Fruit fly (Drosophila melanogaster) whole organism, pupa: ENCODE measurements around the gene Atet.

Source experiments
- CG10348 ChIP-seq: fragments of 200-800 bp; sonication (Bioruptor generic); IDR thresholded peaks from 2 replicates; pipeline ENCODE4 v1.3.6; 2022; ENCODE audit warnings: missing biosample characterization, missing genetic modification characterization
- CG12605 ChIP-seq: fragments of 200-800 bp; sonication (Bioruptor generic); IDR thresholded peaks from 2 replicates; pipeline ENCODE4 v1.3.6; 2022; ENCODE audit warnings: missing biosample characterization, missing genetic modification characterization
- CG13204 ChIP-seq: fragments of 200-800 bp; sonication (Bioruptor generic); optimal IDR thresholded peaks from 2 replicates; lab custom pipeline; 2018; ENCODE audit warnings: missing biosample characterization, mild to moderate bottlenecking, missing genetic modification characterization, moderate library complexity
- CG14655 ChIP-seq: fragments of 200-800 bp; sonication (Bioruptor generic); optimal IDR thresholded peaks from 3 replicates; lab custom pipeline; 2017; ENCODE audit warnings: mild to moderate bottlenecking, missing biosample characterization, missing genetic modification reagents, missing genetic modification characterization
- CG15710 ChIP-seq: fragments of 200-800 bp; sonication (Bioruptor generic); optimal IDR thresholded peaks from 2 replicates; lab custom pipeline; 2018; ENCODE audit warnings: missing biosample characterization, mild to moderate bottlenecking, missing genetic modification characterization, moderate library complexity
- CG17806 ChIP-seq: fragments of 200-800 bp; sonication (Bioruptor generic); optimal IDR thresholded peaks from 2 replicates; lab custom pipeline; 2018; ENCODE audit warnings: missing biosample characterization, mild to moderate bottlenecking, missing genetic modification characterization, moderate library complexity
- CG32121 ChIP-seq: fragments of 200-800 bp; sonication (Bioruptor generic); IDR thresholded peaks from 2 replicates; pipeline ENCODE4 v1.3.6; 2022; ENCODE audit warnings: missing biosample characterization, missing genetic modification characterization
- CG34367 ChIP-seq: fragments of 200-800 bp; sonication (Bioruptor generic); optimal IDR thresholded peaks from 2 replicates; lab custom pipeline; 2018; ENCODE audit warnings: missing biosample characterization, mild to moderate bottlenecking, missing genetic modification characterization
- CG4496 ChIP-seq: fragments of 200-800 bp; sonication (Bioruptor generic); IDR thresholded peaks from 3 replicates; pipeline ENCODE4 v1.3.6; 2022; ENCODE audit warnings: missing biosample characterization, missing genetic modification characterization
- CG8159 ChIP-seq: fragments of 200-800 bp; sonication (Bioruptor generic); optimal IDR thresholded peaks from 3 replicates; lab custom pipeline; 2018; ENCODE audit warnings: missing biosample characterization, mild to moderate bottlenecking, missing genetic modification characterization, moderate library complexity
- CG8301 ChIP-seq: fragments of 200-800 bp; sonication (Bioruptor generic); optimal IDR thresholded peaks from 2 replicates; lab custom pipeline; 2018; ENCODE audit warnings: missing biosample characterization, mild to moderate bottlenecking, missing genetic modification characterization
- CG9948 ChIP-seq: fragments of 200-800 bp; sonication (Bioruptor generic); optimal IDR thresholded peaks from 2 replicates; lab custom pipeline; 2018; ENCODE audit warnings: missing biosample characterization, mild to moderate bottlenecking, missing genetic modification characterization, moderate library complexity
- D1 ChIP-seq: fragments of 200-800 bp; sonication (Bioruptor generic); optimal IDR thresholded peaks from 2 replicates; lab custom pipeline; 2018; ENCODE audit warnings: missing biosample characterization, mild to moderate bottlenecking, missing genetic modification characterization, moderate library complexity
- EcR ChIP-seq: fragments of 200-800 bp; sonication (Bioruptor generic); optimal IDR thresholded peaks from 3 replicates; lab custom pipeline; 2019; ENCODE audit warnings: missing biosample characterization, missing genetic modification characterization, mild to moderate bottlenecking, moderate library complexity, missing genetic modification reagents
- Ets98B ChIP-seq: fragments of 200-800 bp; sonication (Bioruptor generic); IDR thresholded peaks from 2 replicates; pipeline ENCODE4 v1.3.6; 2022; ENCODE audit warnings: missing biosample characterization, missing genetic modification characterization
- Pif1A ChIP-seq: fragments of 200-800 bp; sonication (Bioruptor generic); optimal IDR thresholded peaks from 3 replicates; lab custom pipeline; 2016; ENCODE audit warnings: missing biosample characterization, missing genetic modification characterization
- Pif1B ChIP-seq: fragments of 200-800 bp; sonication (Bioruptor generic); optimal IDR thresholded peaks from 3 replicates; lab custom pipeline; 2016; ENCODE audit warnings: missing biosample characterization, missing genetic modification characterization
- Snoo ChIP-seq: fragments of 200-800 bp; sonication (Bioruptor generic); optimal IDR thresholded peaks from 3 replicates; lab custom pipeline; 2017; ENCODE audit warnings: missing biosample characterization, mild to moderate bottlenecking, missing genetic modification characterization, inconsistent platforms
- fd96Ca ChIP-seq: fragments of 200-800 bp; sonication (Bioruptor generic); IDR thresholded peaks from 3 replicates; pipeline ENCODE4 v1.3.6; 2022; ENCODE audit warnings: missing biosample characterization, missing genetic modification characterization
- gl ChIP-seq: fragments of 200-800 bp; sonication (Bioruptor generic); optimal IDR thresholded peaks from 2 replicates; lab custom pipeline; 2018; ENCODE audit warnings: missing biosample characterization, mild to moderate bottlenecking, missing genetic modification characterization
- rn ChIP-seq: fragments of 200-800 bp; sonication (Bioruptor generic); IDR thresholded peaks from 2 replicates; pipeline ENCODE4 v1.3.6; 2022; ENCODE audit warnings: missing biosample characterization, missing genetic modification characterization

The Atet gene

DNA sequence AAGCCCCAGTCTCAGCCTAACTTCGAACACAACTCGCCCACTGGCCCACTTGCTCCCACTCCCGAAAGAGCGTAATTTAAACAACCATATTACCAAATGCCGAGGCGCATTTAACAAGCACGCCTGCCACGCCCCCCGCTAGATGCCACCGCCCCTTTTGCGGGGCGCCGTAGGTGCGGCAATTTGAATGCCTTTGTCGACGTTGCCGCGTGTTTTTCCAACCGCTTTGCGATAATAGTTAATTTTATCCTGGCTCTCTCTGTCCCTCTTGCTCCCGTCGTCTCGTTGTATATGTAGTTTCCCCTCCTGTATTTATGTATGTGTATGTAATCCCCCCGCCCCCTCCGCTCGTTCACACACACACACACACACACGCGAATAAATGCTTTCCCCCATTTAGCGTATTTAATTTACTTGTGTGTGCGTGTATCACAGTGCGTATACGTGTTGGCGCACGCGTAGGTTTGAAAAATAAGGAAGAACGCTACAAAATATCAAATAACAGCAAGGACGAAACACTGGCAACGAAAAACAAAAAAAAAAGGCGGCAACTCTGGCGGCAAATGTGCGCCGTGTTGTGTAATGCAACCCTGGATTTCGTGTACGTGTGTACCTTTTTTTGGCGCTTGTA, 23.6 kb upstream of the Atet start:
- TF ChIP-seq CG34367 (tag; lab: Kevin White, UChicago) = no peak
- no peak for TF ChIP-seq gl (tag; lab: Kevin White, UChicago)
- TF ChIP-seq D1 (tag; lab: Kevin White, UChicago) = no peak
- no peak for TF ChIP-seq rn (GFP tag; lab: Robert Waterston, UW)
- no peak for TF ChIP-seq CG12605 (GFP tag; lab: Robert Waterston, UW)
- no peak for TF ChIP-seq EcR (GFP tag; lab: Kevin White, UChicago)
- TF ChIP-seq CG13204 (GFP tag; lab: Kevin White, UChicago) = no peak
- TF ChIP-seq CG8159 (tag; lab: Kevin White, UChicago) = no peak
- no peak for TF ChIP-seq Snoo (tag; lab: Kevin White, UChicago)
- no peak for TF ChIP-seq CG15710 (tag; lab: Kevin White, UChicago)
- TF ChIP-seq CG14655 (GFP tag; lab: Kevin White, UChicago) = no peak
- TF ChIP-seq Pif1B (GFP tag; lab: Kevin White, UChicago) = no peak
- no peak for TF ChIP-seq CG8301
- no peak for TF ChIP-seq CG17806 (tag; lab: Kevin White, UChicago)
- TF ChIP-seq CG10348 = no peak
- TF ChIP-seq CG9948 (tag; lab: Kevin White, UChicago) = no peak

DNA sequence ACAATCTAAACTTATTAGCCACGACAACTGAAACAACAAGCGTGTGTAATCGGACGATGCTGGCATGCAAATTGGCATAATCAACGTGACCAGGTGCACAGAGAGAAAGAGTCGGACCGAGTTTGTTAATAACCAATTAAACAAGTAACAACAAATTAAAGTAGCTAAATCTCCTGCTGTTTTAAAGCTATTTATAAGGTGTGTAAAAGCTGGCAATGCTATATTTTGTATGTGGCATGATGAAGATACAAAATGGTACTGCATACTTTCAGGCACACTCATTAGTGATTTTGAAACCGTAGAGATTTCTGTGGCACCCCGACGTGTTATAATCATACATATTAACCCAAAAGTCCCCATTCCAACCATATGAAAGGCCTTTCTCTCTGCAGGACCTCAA, 15.8 kb upstream of the Atet start:
- TF ChIP-seq CG8301 (no peak), EcR (GFP tag; lab: Kevin White, UChicago) (no peak), D1 (tag; lab: Kevin White, UChicago) (no peak), CG4496 (GFP tag; lab: Robert Waterston, UW) (no peak), Pif1B (GFP tag; lab: Kevin White, UChicago) (no peak), CG10348 (no peak)

DNA sequence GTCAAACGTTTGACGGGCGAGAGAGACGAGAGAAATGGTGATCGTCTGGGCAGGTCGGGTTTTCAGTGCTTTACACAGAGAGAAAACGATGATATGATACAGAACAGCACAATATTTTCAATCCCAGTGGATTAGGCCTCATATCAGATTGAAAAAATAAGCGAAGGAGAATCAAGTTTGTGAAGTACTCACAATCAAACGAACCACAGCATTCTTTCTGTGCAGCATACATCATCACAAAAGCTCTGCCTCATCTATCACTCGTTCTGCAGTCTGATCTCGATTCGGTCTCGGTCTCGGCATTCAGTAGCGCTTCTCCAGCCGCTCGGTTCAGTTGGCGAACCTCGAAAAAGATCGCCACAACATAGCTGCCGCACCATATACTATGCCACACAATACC, 9.5 kb upstream of the Atet start, which contains the start of gene bdl:
bdl (plus strand) TSS at position 301 of the 400 bp plus-strand sequence.
- TF ChIP-seq gl (tag; lab: Kevin White, UChicago) (no peak), CG32121 (GFP tag; lab: Robert Waterston, UW) (0 out of 2 replicates have a peak, but pooled peaks have one; percentile 37), CG13204 (GFP tag; lab: Kevin White, UChicago) (no peak), CG17806 (tag; lab: Kevin White, UChicago) (no peak), CG4496 (GFP tag; lab: Robert Waterston, UW) (peak; percentile 42; the same call in 1 of the 3 replicates)

DNA sequence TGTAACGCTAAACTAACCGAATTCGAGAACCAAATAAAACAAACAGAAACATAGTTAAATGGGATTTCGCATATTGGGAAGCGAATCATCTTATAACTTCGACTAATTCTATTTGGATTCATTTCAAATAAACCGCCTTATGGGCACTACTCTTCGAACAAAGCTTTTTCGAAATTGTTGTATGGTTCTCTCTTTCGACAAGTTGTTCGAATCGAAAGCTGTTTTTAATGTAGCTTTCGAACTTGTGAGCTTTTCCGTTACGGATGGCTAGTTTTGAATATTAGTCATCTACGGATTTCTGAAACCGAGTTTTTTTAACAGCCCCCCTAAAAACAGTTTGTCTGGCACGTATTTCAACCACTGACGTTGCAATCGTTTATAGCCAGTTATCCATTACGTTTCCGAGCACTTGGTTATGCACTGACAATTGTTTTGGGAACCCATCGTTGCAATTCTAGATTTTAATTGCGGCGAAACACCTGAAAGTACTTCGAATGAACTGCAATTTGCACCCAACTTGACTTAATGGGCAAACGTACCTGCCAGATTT, 1.9 kb upstream of the Atet start:
- no peak for TF ChIP-seq CG32121 (GFP tag; lab: Robert Waterston, UW)
- TF ChIP-seq fd96Ca (GFP tag; lab: Robert Waterston, UW) = no peak
- TF ChIP-seq CG4496 (GFP tag; lab: Robert Waterston, UW) = 0 out of 3 replicates have a peak, but pooled peaks have one; percentile 10
- no peak for TF ChIP-seq CG8301

DNA sequence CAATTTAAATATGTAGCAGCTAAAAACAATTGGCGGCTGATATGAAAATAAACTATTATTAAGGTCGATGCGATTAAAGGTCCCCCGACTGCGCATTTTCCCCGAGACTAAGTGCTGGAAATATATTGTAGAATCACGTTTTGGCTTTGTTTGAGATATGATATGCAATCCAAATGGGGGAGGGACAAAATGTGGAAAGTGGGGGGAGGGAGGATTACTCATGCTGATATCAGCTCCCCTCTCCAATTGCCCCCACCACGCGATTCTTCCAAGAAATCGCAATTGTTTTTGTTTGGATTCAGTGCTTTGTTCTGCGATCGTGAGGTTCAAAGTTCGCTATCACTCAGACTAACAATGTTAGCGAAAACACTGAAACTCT, 1.1 kb upstream of the Atet start:
- TF ChIP-seq CG4496 (GFP tag; lab: Robert Waterston, UW) (no peak), D1 (tag; lab: Kevin White, UChicago) (no peak), CG13204 (GFP tag; lab: Kevin White, UChicago) (no peak), CG8301 (no peak), CG14655 (GFP tag; lab: Kevin White, UChicago) (no peak), gl (tag; lab: Kevin White, UChicago) (no peak), CG12605 (GFP tag; lab: Robert Waterston, UW) (no peak), CG10348 (no peak), fd96Ca (GFP tag; lab: Robert Waterston, UW) (no peak), CG9948 (tag; lab: Kevin White, UChicago) (no peak), EcR (GFP tag; lab: Kevin White, UChicago) (no peak), Snoo (tag; lab: Kevin White, UChicago) (no peak), Pif1A (no peak), CG34367 (tag; lab: Kevin White, UChicago) (no peak), CG17806 (tag; lab: Kevin White, UChicago) (no peak), Ets98B (no peak), Pif1B (GFP tag; lab: Kevin White, UChicago) (no peak), CG15710 (tag; lab: Kevin White, UChicago) (no peak), rn (GFP tag; lab: Robert Waterston, UW) (no peak)

DNA sequence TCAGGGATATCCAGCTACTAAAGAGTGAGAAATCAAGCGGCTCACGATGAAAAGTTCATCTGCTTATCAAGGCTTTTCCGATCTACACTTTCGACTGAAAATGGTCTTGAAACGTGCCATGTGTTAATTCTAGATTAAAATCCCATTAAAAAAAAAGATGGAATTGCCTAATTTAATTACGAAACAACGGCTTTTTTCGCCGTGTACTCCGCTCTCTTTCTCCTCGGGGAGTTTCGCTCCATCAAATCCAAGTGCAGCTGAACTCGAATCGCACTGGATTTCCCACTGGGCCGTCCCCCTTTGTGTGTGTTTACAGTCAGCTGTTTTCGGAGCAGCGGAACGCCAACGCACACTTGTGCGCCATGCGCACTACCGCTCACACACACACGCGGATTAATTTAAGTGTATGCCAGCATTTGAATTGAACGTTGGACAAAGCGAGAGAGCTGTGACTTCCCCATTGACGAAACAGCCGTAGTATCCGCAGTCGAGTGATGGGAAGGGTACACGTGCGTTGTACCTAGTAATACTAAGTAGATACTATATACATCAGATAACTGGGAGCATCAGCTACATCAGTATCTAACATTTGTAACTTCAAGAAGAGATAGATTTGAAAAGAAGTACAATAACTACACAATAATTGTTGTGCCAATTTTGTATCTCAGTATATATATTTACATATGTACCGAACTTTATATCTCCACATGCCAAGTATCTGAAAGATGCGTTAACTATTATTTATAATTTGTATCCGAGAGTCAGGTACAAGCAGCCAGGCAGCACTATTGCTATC, 553 bp upstream of the Atet start:
- TF ChIP-seq CG32121 (GFP tag; lab: Robert Waterston, UW) (peak; percentile 93), gl (tag; lab: Kevin White, UChicago) (peak; percentile 86), CG15710 (tag; lab: Kevin White, UChicago) (peak; percentile 84), CG10348 (peak; percentile 77), Pif1A (peak; percentile 94), CG17806 (tag; lab: Kevin White, UChicago) (peak; percentile 91), CG8301 (peak; percentile 97), rn (GFP tag; lab: Robert Waterston, UW) (peak; percentile 86), D1 (tag; lab: Kevin White, UChicago) (peak; percentile 88), EcR (GFP tag; lab: Kevin White, UChicago) (peak; percentile 66), CG8159 (tag; lab: Kevin White, UChicago) (peak; percentile 89), CG34367 (tag; lab: Kevin White, UChicago) (peak; percentile 89), CG12605 (GFP tag; lab: Robert Waterston, UW) (peak; percentile 90), CG14655 (GFP tag; lab: Kevin White, UChicago) (peak; percentile 98), Pif1B (GFP tag; lab: Kevin White, UChicago) (peak; percentile 88), CG9948 (tag; lab: Kevin White, UChicago) (peak; percentile 90), Ets98B (peak; percentile 94), CG13204 (GFP tag; lab: Kevin White, UChicago) (peak; percentile 100), fd96Ca (GFP tag; lab: Robert Waterston, UW) (peak; percentile 95), CG4496 (GFP tag; lab: Robert Waterston, UW) (peak; percentile 97), Snoo (tag; lab: Kevin White, UChicago) (peak; percentile 86)
